Fruit fly (Drosophila melanogaster) whole organism, prepupa: ENCODE results near the gene CG17404.

Source experiments
- Blimp-1 ChIP-seq: fragments of 200-800 bp; sonication (Bioruptor generic); optimal IDR thresholded peaks from 3 replicates; lab custom pipeline; 2017; ENCODE audit warnings: missing biosample characterization, missing genetic modification characterization, mild to moderate bottlenecking, moderate library complexity, missing genetic modification reagents
- CG10631 ChIP-seq: fragments of 200-800 bp; sonication (Bioruptor generic); optimal IDR thresholded peaks from 2 replicates; lab custom pipeline; 2016; ENCODE audit warnings: missing biosample characterization, missing genetic modification characterization
- CG10669 ChIP-seq: fragments of 200-800 bp; sonication (Bioruptor generic); optimal IDR thresholded peaks from 3 replicates; lab custom pipeline; 2018; ENCODE audit warnings: missing biosample characterization, mild to moderate bottlenecking, missing genetic modification characterization, moderate library complexity
- CG11294 ChIP-seq: fragments of 200-800 bp; sonication (Bioruptor generic); IDR thresholded peaks from 2 replicates; pipeline ENCODE4 v1.3.6; 2022; ENCODE audit warnings: missing biosample characterization, missing genetic modification characterization
- CG11762 ChIP-seq: fragments of 200-800 bp; sonication (Bioruptor generic); optimal IDR thresholded peaks from 3 replicates; lab custom pipeline; 2016; ENCODE audit warnings: missing biosample characterization, missing genetic modification characterization; ENCODE audit not compliant: insufficient read depth
- CG11902 ChIP-seq: fragments of 200-800 bp; sonication (Bioruptor generic); optimal IDR thresholded peaks from 3 replicates; lab custom pipeline; 2016; ENCODE audit warnings: missing biosample characterization, missing genetic modification characterization
- CG16779 ChIP-seq: fragments of 200-800 bp; sonication (Bioruptor generic); optimal IDR thresholded peaks from 3 replicates; lab custom pipeline; 2017; ENCODE audit warnings: missing biosample characterization, mild to moderate bottlenecking, missing genetic modification characterization
- CG3032 ChIP-seq: fragments of 200-800 bp; optimal IDR thresholded peaks from 2 replicates; lab custom pipeline; 2019; ENCODE audit warnings: missing biosample characterization, mild to moderate bottlenecking, missing genetic modification characterization, moderate library complexity
- CG31627 ChIP-seq: fragments of 200-800 bp; sonication (Bioruptor generic); optimal IDR thresholded peaks from 3 replicates; lab custom pipeline; 2016; ENCODE audit warnings: missing biosample characterization, missing genetic modification characterization
- CG32006 ChIP-seq: fragments of 200-800 bp; sonication (Bioruptor generic); optimal IDR thresholded peaks from 3 replicates; lab custom pipeline; 2017; ENCODE audit warnings: missing biosample characterization, mild to moderate bottlenecking, missing genetic modification characterization
- CG34406 ChIP-seq: fragments of 200-800 bp; sonication (Bioruptor generic); optimal IDR thresholded peaks from 3 replicates; lab custom pipeline; 2016; ENCODE audit warnings: missing biosample characterization, missing genetic modification characterization
- CG3919 ChIP-seq: fragments of 200-800 bp; sonication (Bioruptor generic); optimal IDR thresholded peaks from 3 replicates; lab custom pipeline; 2016; ENCODE audit warnings: missing biosample characterization, missing genetic modification characterization
- CG6163 ChIP-seq: fragments of 200-800 bp; sonication (Bioruptor generic); IDR thresholded peaks from 3 replicates; pipeline ENCODE4 v1.3.6; 2022; ENCODE audit warnings: missing biosample characterization, missing genetic modification characterization
- CG6276 ChIP-seq: fragments of 200-800 bp; sonication (Bioruptor generic); optimal IDR thresholded peaks from 2 replicates; lab custom pipeline; 2017; ENCODE audit warnings: missing biosample characterization, mild to moderate bottlenecking, missing genetic modification characterization
- CG6792 ChIP-seq: fragments of 200-800 bp; sonication (Bioruptor generic); optimal IDR thresholded peaks from 3 replicates; lab custom pipeline; 2016; ENCODE audit warnings: missing biosample characterization, missing genetic modification characterization
- CG6808 ChIP-seq: fragments of 200-800 bp; sonication (Bioruptor generic); optimal IDR thresholded peaks from 3 replicates; lab custom pipeline; 2017; ENCODE audit warnings: missing biosample characterization, missing genetic modification characterization, mild to moderate bottlenecking, moderate library complexity, missing genetic modification reagents
- CG6854 ChIP-seq: fragments of 200-800 bp; sonication (Bioruptor generic); optimal IDR thresholded peaks from 2 replicates; lab custom pipeline; 2017; ENCODE audit warnings: missing biosample characterization, mild to moderate bottlenecking, missing genetic modification characterization
- CG7368 ChIP-seq: fragments of 200-800 bp; sonication (Bioruptor generic); optimal IDR thresholded peaks from 3 replicates; lab custom pipeline; 2016; ENCODE audit warnings: missing biosample characterization, missing genetic modification characterization
- CG8119 ChIP-seq: fragments of 200-800 bp; sonication (Bioruptor generic); IDR thresholded peaks from 3 replicates; pipeline ENCODE4 v1.3.6; 2022; ENCODE audit warnings: missing biosample characterization, missing genetic modification characterization
- CG8632 ChIP-seq: fragments of 200-800 bp; sonication (Bioruptor generic); optimal IDR thresholded peaks from 3 replicates; lab custom pipeline; 2016; ENCODE audit warnings: missing biosample characterization, missing genetic modification characterization
- CG9139 ChIP-seq: fragments of 200-800 bp; sonication (Bioruptor generic); optimal IDR thresholded peaks from 3 replicates; lab custom pipeline; 2017; ENCODE audit warnings: missing biosample characterization, mild to moderate bottlenecking, missing genetic modification characterization
- Eip75B ChIP-seq: fragments of 200-800 bp; sonication (Bioruptor generic); optimal IDR thresholded peaks from 3 replicates; lab custom pipeline; 2016; ENCODE audit warnings: missing biosample characterization, missing genetic modification characterization
- Ets21C ChIP-seq: fragments of 200-800 bp; sonication (Bioruptor generic); optimal IDR thresholded peaks from 3 replicates; lab custom pipeline; 2016; ENCODE audit warnings: missing biosample characterization, missing genetic modification characterization
- Ets96B ChIP-seq: fragments of 200-800 bp; optimal IDR thresholded peaks from 2 replicates; lab custom pipeline; 2019; ENCODE audit warnings: missing biosample characterization, mild to moderate bottlenecking, missing genetic modification characterization, moderate library complexity
- Gug ChIP-seq: fragments of 200-800 bp; sonication (Bioruptor generic); IDR thresholded peaks from 2 replicates; pipeline ENCODE4 v1.3.6; 2022; ENCODE audit warnings: missing biosample characterization, missing genetic modification characterization
- Hr38 ChIP-seq: sonication (Bioruptor generic); optimal IDR thresholded peaks from 2 replicates; lab custom pipeline; 2016; ENCODE audit warnings: missing biosample characterization, missing genetic modification characterization
- Hr39 ChIP-seq: fragments of 200-800 bp; sonication (Bioruptor generic); optimal IDR thresholded peaks from 2 replicates; lab custom pipeline; 2016; ENCODE audit warnings: missing biosample characterization, missing genetic modification characterization
- Hr4 ChIP-seq: fragments of 200-800 bp; sonication (Bioruptor generic); optimal IDR thresholded peaks from 3 replicates; lab custom pipeline; 2016; ENCODE audit warnings: missing biosample characterization, missing genetic modification characterization
- Lpt ChIP-seq: fragments of 200-800 bp; sonication (Bioruptor generic); optimal IDR thresholded peaks from 3 replicates; lab custom pipeline; 2016; ENCODE audit warnings: missing biosample characterization, missing genetic modification characterization
- Met ChIP-seq: fragments of 200-800 bp; sonication (Bioruptor generic); optimal IDR thresholded peaks from 3 replicates; lab custom pipeline; 2016; ENCODE audit warnings: missing biosample characterization, missing genetic modification characterization
- OdsH ChIP-seq: fragments of 200-800 bp; sonication (Bioruptor generic); optimal IDR thresholded peaks from 3 replicates; lab custom pipeline; 2016; ENCODE audit warnings: missing biosample characterization, missing genetic modification characterization
- Smox ChIP-seq: fragments of 200-800 bp; sonication (Bioruptor generic); optimal IDR thresholded peaks from 3 replicates; lab custom pipeline; 2016; ENCODE audit warnings: missing biosample characterization, missing genetic modification characterization
- Sox14 ChIP-seq: fragments of 200-800 bp; sonication (Bioruptor generic); optimal IDR thresholded peaks from 3 replicates; lab custom pipeline; 2016; ENCODE audit warnings: missing biosample characterization, missing genetic modification characterization
- Sox15 ChIP-seq: fragments of 200-800 bp; sonication (Bioruptor generic); optimal IDR thresholded peaks from 3 replicates; lab custom pipeline; 2016; ENCODE audit warnings: missing biosample characterization, missing genetic modification characterization
- achi ChIP-seq: fragments of 200-800 bp; sonication (Bioruptor generic); optimal IDR thresholded peaks from 3 replicates; lab custom pipeline; 2016; ENCODE audit warnings: missing biosample characterization, missing genetic modification characterization
- dac ChIP-seq: fragments of 200-800 bp; sonication (Bioruptor generic); optimal IDR thresholded peaks from 2 replicates; lab custom pipeline; 2017; ENCODE audit warnings: missing biosample characterization, mild to moderate bottlenecking, missing genetic modification characterization
- eg ChIP-seq: fragments of 200-800 bp; sonication (Bioruptor generic); IDR thresholded peaks from 3 replicates; pipeline ENCODE4 v1.3.6; 2022; ENCODE audit warnings: missing biosample characterization, missing genetic modification characterization
- esn ChIP-seq: fragments of 200-800 bp; sonication (Bioruptor generic); optimal IDR thresholded peaks from 2 replicates; lab custom pipeline; 2016; ENCODE audit warnings: missing biosample characterization, mild to moderate bottlenecking, missing genetic modification characterization, moderate library complexity
- fkh ChIP-seq: fragments of 200-800 bp; sonication (Bioruptor generic); optimal IDR thresholded peaks from 3 replicates; lab custom pipeline; 2017; ENCODE audit warnings: missing biosample characterization, mild to moderate bottlenecking, missing genetic modification characterization, moderate library complexity
- lz ChIP-seq: fragments of 200-800 bp; sonication (Bioruptor generic); optimal IDR thresholded peaks from 3 replicates; lab custom pipeline; 2016; ENCODE audit warnings: missing biosample characterization, missing genetic modification characterization
- net ChIP-seq: fragments of 200-800 bp; sonication (Bioruptor generic); optimal IDR thresholded peaks from 3 replicates; lab custom pipeline; 2016; ENCODE audit warnings: missing biosample characterization, missing genetic modification characterization
- pdm3 ChIP-seq: fragments of 200-800 bp; sonication (Bioruptor generic); optimal IDR thresholded peaks from 3 replicates; lab custom pipeline; 2016; ENCODE audit warnings: missing biosample characterization, missing genetic modification characterization
- ss ChIP-seq, 2 experiments: fragments of 200-800 bp; sonication (Bioruptor generic); optimal IDR thresholded peaks; 2 replicates in 1 of 2; 3 replicates in 1 of 2; lab custom pipeline; 2017 to 2018; ENCODE audit warnings: mild to moderate bottlenecking in 2 of 2, missing biosample characterization in 2 of 2, missing genetic modification characterization in 2 of 2, moderate library complexity in 1 of 2
- svp ChIP-seq: fragments of 200-800 bp; sonication (Bioruptor generic); peaks from one replicate; lab custom pipeline; 2016; ENCODE audit warnings: missing biosample characterization, missing genetic modification characterization
- vri ChIP-seq: fragments of 200-800 bp; sonication (Bioruptor generic); optimal IDR thresholded peaks from 3 replicates; lab custom pipeline; 2016; ENCODE audit warnings: missing biosample characterization, mild to moderate bottlenecking, missing genetic modification characterization

CG17404 gene

dm6 chr3R:12251534-12251933, 26.7 kb upstream of the CG17404 start:
- TF ChIP-seq CG10631 (GFP tag; lab: Kevin White, UChicago) (no peak), CG31627 (GFP tag; lab: Kevin White, UChicago) (no peak), CG3032 (tag; lab: Kevin White, UChicago) (no peak), CG34406 (GFP tag; lab: Kevin White, UChicago) (no peak), Blimp-1 (GFP tag; lab: Kevin White, UChicago) (no peak), Met (GFP tag; lab: Kevin White, UChicago) (no peak), CG6276 (GFP tag; lab: Kevin White, UChicago) (no peak), OdsH (no peak)

- TF ChIP-seq vri (GFP tag; lab: Kevin White, UChicago), result no peak
- TF ChIP-seq Eip75B (GFP tag; lab: Kevin White, UChicago), result no peak
- peak; percentile 73 for TF ChIP-seq fkh
Observed at dm6 chr3R:12250204-12250603, 25.4 kb upstream of the CG17404 start.

- TF ChIP-seq CG11294 (GFP tag; lab: Robert Waterston, UW), result no peak
- no peak for TF ChIP-seq CG6854 (GFP tag; lab: Kevin White, UChicago)
- no peak for TF ChIP-seq CG11902 (GFP tag; lab: Kevin White, UChicago)
- TF ChIP-seq dac (GFP tag; lab: Kevin White, UChicago), result no peak
- TF ChIP-seq fkh, result no peak
- TF ChIP-seq Hr38 (GFP tag; lab: Kevin White, UChicago), result no peak
- TF ChIP-seq vri (GFP tag; lab: Kevin White, UChicago), result no peak
- no peak for TF ChIP-seq ss (GFP tag; optimal IDR thresholded peaks at IDR 0.05; lab: Kevin White, UChicago)
- TF ChIP-seq CG7368 (GFP tag; lab: Kevin White, UChicago), result no peak
- TF ChIP-seq CG3919, result no peak
- no peak for TF ChIP-seq Hr4 (GFP tag; lab: Kevin White, UChicago)
- no peak for TF ChIP-seq CG9139 (GFP tag; lab: Kevin White, UChicago)
- no peak for TF ChIP-seq CG6163 (GFP tag; lab: Robert Waterston, UW)
- no peak for TF ChIP-seq CG32006 (GFP tag; lab: Kevin White, UChicago)
- TF ChIP-seq Smox, result no peak
- TF ChIP-seq CG8632, result no peak
- TF ChIP-seq esn (GFP tag; lab: Kevin White, UChicago), result no peak
Observed at dm6 chr3R:12248243-12248642, 23.4 kb upstream of the CG17404 start.

dm6 chr3R:12244468-12245060, 19.7 kb upstream of the CG17404 start:
- TF ChIP-seq CG6792, result no peak
- TF ChIP-seq CG10669, result no peak
- no peak for TF ChIP-seq CG11902 (GFP tag; lab: Kevin White, UChicago)
- TF ChIP-seq esn (GFP tag; lab: Kevin White, UChicago), result no peak
- TF ChIP-seq Blimp-1 (GFP tag; lab: Kevin White, UChicago), result no peak
- no peak for TF ChIP-seq CG6854 (GFP tag; lab: Kevin White, UChicago)
- TF ChIP-seq CG32006 (GFP tag; lab: Kevin White, UChicago), result no peak
- TF ChIP-seq CG16779 (tag; lab: Kevin White, UChicago), result no peak
- peak; percentile 14 for TF ChIP-seq CG3919
- TF ChIP-seq svp (GFP tag; lab: Kevin White, UChicago), result peak; percentile 99
- TF ChIP-seq lz (GFP tag; lab: Kevin White, UChicago), result no peak
- TF ChIP-seq Ets96B (tag; lab: Kevin White, UChicago), result no peak
- no peak for TF ChIP-seq Met (GFP tag; lab: Kevin White, UChicago)
- no peak for TF ChIP-seq achi (GFP tag; lab: Kevin White, UChicago)
- peak; percentile 15 for TF ChIP-seq net (GFP tag; lab: Kevin White, UChicago)
- no peak for TF ChIP-seq Sox14 (GFP tag; lab: Kevin White, UChicago)
- no peak for TF ChIP-seq Eip75B (GFP tag; lab: Kevin White, UChicago)
- peak; percentile 51; the same call in 1 of the 3 replicates for TF ChIP-seq eg (GFP tag; lab: Robert Waterston, UW)
- TF ChIP-seq CG11762 (GFP tag; lab: Kevin White, UChicago), result no peak
- no peak for TF ChIP-seq CG34406 (GFP tag; lab: Kevin White, UChicago)
- no peak for TF ChIP-seq Ets21C
- no peak for TF ChIP-seq Hr39
- no peak for TF ChIP-seq Gug (GFP tag; lab: Robert Waterston, UW)
- TF ChIP-seq Lpt (GFP tag; lab: Kevin White, UChicago), result no peak
- TF ChIP-seq CG3032 (tag; lab: Kevin White, UChicago), result no peak
- no peak for TF ChIP-seq Sox15 (GFP tag; lab: Kevin White, UChicago)
- no peak for TF ChIP-seq pdm3
- no peak for TF ChIP-seq ss (GFP tag; optimal IDR thresholded peaks at IDR 0.05; lab: Kevin White, UChicago)
- TF ChIP-seq dac (GFP tag; lab: Kevin White, UChicago), result no peak
- TF ChIP-seq CG6808, result no peak
- TF ChIP-seq vri (GFP tag; lab: Kevin White, UChicago), result no peak
- TF ChIP-seq CG8119 (GFP tag; lab: Robert Waterston, UW), result no peak
